Fruit fly (Drosophila melanogaster) whole organism, embryonic: ENCODE results near the gene pbl.

ENCODE experiments used
- Aef1 ChIP-seq: fragments of 200-800 bp; sonication (Bioruptor generic); IDR thresholded peaks from 3 replicates; pipeline ENCODE4 v1.3.6; 2022; ENCODE audit warnings: missing biosample characterization, missing genetic modification characterization
- CG10147 ChIP-seq: fragments of 200-800 bp; sonication (Bioruptor generic); optimal IDR thresholded peaks from 2 replicates; lab custom pipeline; 2019; ENCODE audit warnings: missing biosample characterization, mild to moderate bottlenecking, missing genetic modification characterization, moderate library complexity
- CG10209 ChIP-seq: fragments of 200-800 bp; sonication (Bioruptor generic); optimal IDR thresholded peaks from 3 replicates; lab custom pipeline; 2017; ENCODE audit warnings: missing biosample characterization, mild to moderate bottlenecking, missing genetic modification characterization, missing genetic modification reagents
- CG11247 ChIP-seq: fragments of 200-800 bp; sonication (Bioruptor generic); IDR thresholded peaks from 2 replicates; pipeline ENCODE4 v1.3.6; 2022; ENCODE audit warnings: missing biosample characterization, missing genetic modification characterization
- CG12299 ChIP-seq: fragments of 200-800 bp; sonication (Bioruptor generic); optimal IDR thresholded peaks from 2 replicates; lab custom pipeline; 2018; ENCODE audit warnings: missing biosample characterization, mild to moderate bottlenecking, missing genetic modification characterization
- CG12659 ChIP-seq: fragments of 200-800 bp; sonication (Bioruptor generic); optimal IDR thresholded peaks from 3 replicates; lab custom pipeline; 2017; ENCODE audit warnings: mild to moderate bottlenecking, missing biosample characterization, missing genetic modification reagents, missing genetic modification characterization
- CG12744 ChIP-seq: fragments of 200-800 bp; sonication (Bioruptor generic); optimal IDR thresholded peaks from 2 replicates; lab custom pipeline; 2016; ENCODE audit warnings: missing biosample characterization, missing genetic modification characterization
- CG14441 ChIP-seq: fragments of 200-800 bp; sonication (Bioruptor generic); IDR thresholded peaks from 2 replicates; pipeline ENCODE4 v1.3.6; 2022; ENCODE audit warnings: missing biosample characterization, missing genetic modification characterization
- CG15696 ChIP-seq: fragments of 200-800 bp; sonication (Bioruptor generic); optimal IDR thresholded peaks from 2 replicates; lab custom pipeline; 2019; ENCODE audit warnings: missing biosample characterization, mild to moderate bottlenecking, missing genetic modification characterization, moderate library complexity
- CG17802 ChIP-seq: fragments of 200-800 bp; sonication (Bioruptor generic); optimal IDR thresholded peaks from 2 replicates; lab custom pipeline; 2018; ENCODE audit warnings: missing biosample characterization, mild to moderate bottlenecking, missing genetic modification characterization, moderate library complexity
- CG18262 ChIP-seq: fragments of 200-800 bp; optimal IDR thresholded peaks from 3 replicates; lab custom pipeline; 2019; ENCODE audit warnings: missing biosample characterization, mild to moderate bottlenecking, missing genetic modification characterization, moderate library complexity
- CG2712 ChIP-seq: fragments of 200-800 bp; optimal IDR thresholded peaks from 3 replicates; lab custom pipeline; 2019; ENCODE audit warnings: missing biosample characterization, mild to moderate bottlenecking, missing genetic modification characterization, moderate library complexity
- CG31365 ChIP-seq: fragments of 200-800 bp; sonication (Bioruptor generic); optimal IDR thresholded peaks from 2 replicates; lab custom pipeline; 2018; ENCODE audit warnings: missing biosample characterization, mild to moderate bottlenecking, missing genetic modification characterization
- CG3407 ChIP-seq: fragments of 200-800 bp; sonication (Bioruptor generic); optimal IDR thresholded peaks from 2 replicates; lab custom pipeline; 2018; ENCODE audit warnings: missing biosample characterization, mild to moderate bottlenecking, missing genetic modification characterization
- CG4820 ChIP-seq: fragments of 200-800 bp; sonication (Bioruptor generic); optimal IDR thresholded peaks from 3 replicates; lab custom pipeline; 2016; ENCODE audit warnings: missing biosample characterization, missing genetic modification characterization
- CG6813 ChIP-seq: fragments of 200-800 bp; sonication (Bioruptor generic); optimal IDR thresholded peaks from 2 replicates; lab custom pipeline; 2017; ENCODE audit warnings: missing biosample characterization, missing genetic modification characterization, mild to moderate bottlenecking, moderate library complexity, missing genetic modification reagents
- CG7786 ChIP-seq: fragments of 200-800 bp; sonication (Bioruptor generic); optimal IDR thresholded peaks from 2 replicates; lab custom pipeline; 2016; ENCODE audit warnings: missing biosample characterization, missing genetic modification characterization
- Dbx ChIP-seq: fragments of 200-800 bp; sonication (Bioruptor generic); IDR thresholded peaks from 3 replicates; pipeline ENCODE4 v1.3.6; 2022; ENCODE audit warnings: missing biosample characterization, missing genetic modification characterization
- Dp ChIP-seq: fragments of 200-800 bp; sonication (Bioruptor generic); optimal IDR thresholded peaks from 2 replicates; lab custom pipeline; 2018; ENCODE audit warnings: missing biosample characterization, mild to moderate bottlenecking, missing genetic modification characterization, moderate library complexity
- H15 ChIP-seq: fragments of 200-800 bp; sonication (Bioruptor generic); IDR thresholded peaks from 3 replicates; pipeline ENCODE4 v1.3.6; 2022; ENCODE audit warnings: missing biosample characterization, missing genetic modification characterization
- Hey ChIP-seq: fragments of 200-800 bp; sonication (Bioruptor generic); optimal IDR thresholded peaks from 3 replicates; lab custom pipeline; 2018; ENCODE audit warnings: missing biosample characterization, mild to moderate bottlenecking, missing genetic modification characterization
- Hmr ChIP-seq: fragments of 200-800 bp; sonication (Bioruptor generic); optimal IDR thresholded peaks from 3 replicates; lab custom pipeline; 2017; ENCODE audit warnings: mild to moderate bottlenecking, missing biosample characterization, missing genetic modification reagents, missing genetic modification characterization
- Hmx ChIP-seq: fragments of 200-800 bp; sonication (Bioruptor generic); optimal IDR thresholded peaks from 2 replicates; lab custom pipeline; 2016; ENCODE audit warnings: missing biosample characterization, missing genetic modification characterization
- Jarid2 ChIP-seq: fragments of 200-800 bp; sonication (Bioruptor generic); optimal IDR thresholded peaks from 3 replicates; lab custom pipeline; 2017; ENCODE audit warnings: mild to moderate bottlenecking, missing biosample characterization, missing genetic modification reagents, missing genetic modification characterization
- Max ChIP-seq: fragments of 200-800 bp; sonication (Bioruptor generic); optimal IDR thresholded peaks from 2 replicates; lab custom pipeline; 2016; ENCODE audit warnings: missing biosample characterization, mild to moderate bottlenecking, missing genetic modification characterization
- Myb ChIP-seq: fragments of 200-800 bp; sonication (Bioruptor generic); optimal IDR thresholded peaks from 2 replicates; lab custom pipeline; 2016; ENCODE audit warnings: missing biosample characterization, missing genetic modification characterization
- NFAT ChIP-seq: fragments of 200-800 bp; sonication (Bioruptor generic); IDR thresholded peaks from 2 replicates; pipeline ENCODE4 v1.3.6; 2022; ENCODE audit warnings: missing biosample characterization, missing genetic modification characterization
- Nf-YC ChIP-seq: fragments of 200-800 bp; optimal IDR thresholded peaks from 3 replicates; lab custom pipeline; 2019; ENCODE audit warnings: missing biosample characterization, mild to moderate bottlenecking, missing genetic modification characterization, moderate library complexity
- Pdp1 ChIP-seq, 2 experiments: fragments of 200-800 bp; sonication (Bioruptor generic); optimal IDR thresholded peaks; 3 replicates each; lab custom pipeline; 2016; ENCODE audit warnings: missing biosample characterization in 2 of 2, missing genetic modification characterization in 2 of 2, mild to moderate bottlenecking in 1 of 2, moderate library complexity in 1 of 2
- Ravus ChIP-seq: fragments of 200-800 bp; sonication (Bioruptor generic); IDR thresholded peaks from 2 replicates; pipeline ENCODE4 v1.3.6; 2022; ENCODE audit warnings: missing biosample characterization, missing genetic modification characterization
- Six4 ChIP-seq: fragments of 200-800 bp; sonication (Bioruptor generic); optimal IDR thresholded peaks from 2 replicates; lab custom pipeline; 2016; ENCODE audit warnings: missing biosample characterization, missing genetic modification characterization
- YL-1 ChIP-seq: fragments of 200-800 bp; sonication (Bioruptor generic); optimal IDR thresholded peaks from 3 replicates; lab custom pipeline; 2017; ENCODE audit warnings: missing biosample characterization, mild to moderate bottlenecking, missing genetic modification characterization
- ato ChIP-seq: fragments of 200-800 bp; sonication (Bioruptor generic); IDR thresholded peaks from 2 replicates; pipeline ENCODE4 v1.3.6; 2022; ENCODE audit warnings: missing biosample characterization, missing genetic modification characterization; ENCODE audit not compliant: partially characterized antibody
- ci ChIP-seq: fragments of 200-800 bp; sonication (Bioruptor generic); IDR thresholded peaks from 3 replicates; pipeline ENCODE4 v1.3.6; 2022; ENCODE audit warnings: missing biosample characterization, missing genetic modification characterization
- dan ChIP-seq: fragments of 200-800 bp; sonication (Bioruptor generic); IDR thresholded peaks from 2 replicates; pipeline ENCODE4 v1.3.6; 2022; ENCODE audit warnings: missing biosample characterization, missing genetic modification characterization
- dmrt99B ChIP-seq: fragments of 200-800 bp; sonication (Bioruptor generic); optimal IDR thresholded peaks from 2 replicates; lab custom pipeline; 2018; ENCODE audit warnings: missing biosample characterization, mild to moderate bottlenecking, missing genetic modification characterization, moderate library complexity
- fd3F ChIP-seq: fragments of 200-800 bp; sonication (Bioruptor generic); optimal IDR thresholded peaks from 2 replicates; lab custom pipeline; 2018; ENCODE audit warnings: missing biosample characterization, mild to moderate bottlenecking, missing genetic modification characterization, moderate library complexity
- fru ChIP-seq: fragments of >200 bp; optimal IDR thresholded peaks from 2 replicates; lab custom pipeline; 2017
- grn ChIP-seq: fragments of 200-800 bp; sonication (Bioruptor generic); optimal IDR thresholded peaks from 3 replicates; lab custom pipeline; 2017; ENCODE audit warnings: missing biosample characterization, missing genetic modification characterization
- gro ChIP-seq: fragments of 200-800 bp; sonication (Bioruptor generic); optimal IDR thresholded peaks from 2 replicates; lab custom pipeline; 2016; ENCODE audit warnings: missing biosample characterization, missing genetic modification characterization
- gsb ChIP-seq: fragments of 200-800 bp; sonication (Bioruptor generic); IDR thresholded peaks from 2 replicates; pipeline ENCODE4 v1.3.6; 2022; ENCODE audit warnings: missing biosample characterization, missing genetic modification characterization
- hbn ChIP-seq: fragments of 200-800 bp; sonication (Bioruptor generic); IDR thresholded peaks from 2 replicates; pipeline ENCODE4 v1.3.6; 2022; ENCODE audit warnings: missing biosample characterization, missing genetic modification characterization; ENCODE audit not compliant: partially characterized antibody
- kay ChIP-seq: fragments of 200-800 bp; sonication (Bioruptor generic); optimal IDR thresholded peaks from 2 replicates; lab custom pipeline; 2016; ENCODE audit warnings: missing biosample characterization, missing genetic modification characterization
- lbe ChIP-seq: fragments of 200-800 bp; sonication (Bioruptor generic); optimal IDR thresholded peaks from 2 replicates; lab custom pipeline; 2016; ENCODE audit warnings: missing biosample characterization, mild to moderate bottlenecking, missing genetic modification characterization
- nom ChIP-seq: fragments of 200-800 bp; sonication (Bioruptor generic); optimal IDR thresholded peaks from 2 replicates; lab custom pipeline; 2017; ENCODE audit warnings: missing biosample characterization, missing genetic modification characterization, mild to moderate bottlenecking, moderate library complexity, missing genetic modification reagents
- org-1 ChIP-seq: fragments of 200-800 bp; sonication (Bioruptor generic); optimal IDR thresholded peaks from 2 replicates; lab custom pipeline; 2017; ENCODE audit warnings: missing biosample characterization, missing genetic modification characterization
- slp2 ChIP-seq: fragments of 200-800 bp; sonication (Bioruptor generic); optimal IDR thresholded peaks from 2 replicates; lab custom pipeline; 2016; ENCODE audit warnings: missing biosample characterization, missing genetic modification characterization
- ssp ChIP-seq: fragments of 200-800 bp; sonication (Bioruptor generic); IDR thresholded peaks from 2 replicates; pipeline ENCODE4 v1.3.6; 2022; ENCODE audit warnings: missing biosample characterization, missing genetic modification characterization
- zfh2 ChIP-seq: fragments of 200-800 bp; sonication (Bioruptor generic); optimal IDR thresholded peaks from 2 replicates; lab custom pipeline; 2016; ENCODE audit warnings: missing biosample characterization, missing genetic modification characterization

Gene pbl

dm6 chr3L:7868581-7869236 lies 43.0 kb downstream of the pbl start, which contains the start of gene CG32365 (continued):
- TF ChIP-seq Aef1 (GFP tag; lab: Robert Waterston, UW) (no peak), YL-1 (no peak), slp2 (GFP tag; lab: Kevin White, UChicago) (no peak), Six4 (GFP tag; lab: Kevin White, UChicago) (no peak), fd3F (GFP tag; lab: Kevin White, UChicago) (no peak), CG17802 (tag; lab: Kevin White, UChicago) (no peak), dmrt99B (tag; lab: Kevin White, UChicago) (peak; percentile 21), Hmr (GFP tag; lab: Kevin White, UChicago) (no peak), zfh2 (GFP tag; lab: Kevin White, UChicago) (no peak), fru (lab: Kevin White, UChicago) (no peak), CG10147 (GFP tag; lab: Kevin White, UChicago) (peak; percentile 7), lbe (no peak), Dbx (no peak; the same call in 2 of the 3 replicates), CG14441 (GFP tag; lab: Robert Waterston, UW) (no peak), Dp (GFP tag; lab: Kevin White, UChicago) (peak; percentile 62), CG6813 (GFP tag; lab: Kevin White, UChicago) (no peak), CG12744 (GFP tag; lab: Kevin White, UChicago) (no peak), CG4820 (GFP tag; lab: Kevin White, UChicago) (no peak), Jarid2 (GFP tag; lab: Kevin White, UChicago) (peak; percentile 83), Hey (tag; lab: Kevin White, UChicago) (no peak), CG18262 (no peak), ato (GFP tag; lab: Robert Waterston, UW) (no peak; the same call in 1 of the 2 replicates), CG10209 (GFP tag; lab: Kevin White, UChicago) (no peak), Myb (GFP tag; lab: Kevin White, UChicago) (no peak), NFAT (no peak), kay (no peak), grn (GFP tag; lab: Kevin White, UChicago) (no peak), ssp (GFP tag; lab: Robert Waterston, UW) (no peak), CG12299 (tag; lab: Kevin White, UChicago) (no peak), gro (GFP tag; lab: Kevin White, UChicago) (peak; percentile 27), Max (GFP tag; lab: Kevin White, UChicago) (no peak)

DNA sequence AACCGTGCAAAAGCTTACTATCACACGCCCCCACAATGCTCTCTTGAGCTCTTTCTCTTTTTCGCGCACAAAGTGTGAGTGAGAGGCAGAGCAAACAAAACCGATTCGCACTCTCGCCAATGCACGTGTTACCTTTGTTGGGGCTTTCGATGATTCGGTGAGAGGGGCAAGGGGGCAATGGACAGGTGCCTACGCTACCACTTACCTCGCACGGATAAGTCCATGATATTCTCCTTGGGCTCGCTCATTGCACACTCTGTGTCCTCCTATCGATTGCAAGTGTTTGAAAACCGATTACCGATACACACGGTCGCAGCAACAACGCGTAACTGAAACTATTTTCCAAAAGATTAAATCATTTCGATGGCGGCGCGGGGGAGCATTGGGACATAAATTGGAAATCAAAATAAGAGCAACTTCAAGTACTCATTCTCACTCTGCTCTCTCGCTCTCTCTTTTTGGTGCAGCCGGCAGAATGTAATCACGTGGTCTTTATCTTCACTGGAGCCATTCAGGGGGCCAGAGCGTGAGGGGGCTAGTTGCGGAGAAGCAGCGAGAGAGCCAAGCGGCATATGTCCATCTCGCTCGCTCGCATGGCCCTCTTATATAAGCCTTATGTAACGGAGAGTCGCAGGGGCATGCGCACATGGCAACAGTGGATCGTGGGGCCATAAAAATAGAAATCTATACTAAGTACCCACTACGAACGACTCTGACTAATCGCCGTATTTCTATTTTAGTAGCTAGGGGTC lies 44.5 kb downstream of the pbl start, which contains the start of gene Pdp1:
TSS of gene Pdp1 (minus strand) at position 334 of the 752 bp plus-strand sequence.
- no peak for TF ChIP-seq Hmx (GFP tag; lab: Kevin White, UChicago)
- no peak for TF ChIP-seq CG2712
- TF ChIP-seq ci (GFP tag; lab: Robert Waterston, UW) = peak; percentile 66
- TF ChIP-seq Pdp1 (GFP tag; optimal IDR thresholded peaks at IDR 0.05; lab: Kevin White, UChicago) = peak in 1 of 2 experiments; percentile 100
- no peak for TF ChIP-seq CG31365 (tag; lab: Kevin White, UChicago)
- no peak for TF ChIP-seq Ravus
- TF ChIP-seq gsb = no peak
- TF ChIP-seq CG11247 (GFP tag; lab: Robert Waterston, UW) = no peak
- TF ChIP-seq hbn = peak; percentile 54; the same call in 1 of the 2 replicates
- no peak for TF ChIP-seq org-1 (GFP tag; lab: Kevin White, UChicago)
- TF ChIP-seq CG18262 = peak; percentile 16
- TF ChIP-seq H15 (GFP tag; lab: Robert Waterston, UW) = 0 out of 3 replicates have a peak, but pooled peaks have one; percentile 17
- no peak for TF ChIP-seq CG7786 (GFP tag; lab: Kevin White, UChicago)
- no peak for TF ChIP-seq dan (GFP tag; lab: Robert Waterston, UW)
- TF ChIP-seq CG15696 = no peak
- peak; percentile 55 for TF ChIP-seq nom (GFP tag; lab: Kevin White, UChicago)
- TF ChIP-seq Nf-YC (tag; lab: Kevin White, UChicago) = peak; percentile 23
- TF ChIP-seq CG3407 (GFP tag; lab: Kevin White, UChicago) = no peak
- peak; percentile 25 for TF ChIP-seq CG12659 (GFP tag; lab: Kevin White, UChicago)
